Fruit fly (Drosophila melanogaster): ENCODE data around the gene sstn.

The sstn gene

DNA sequence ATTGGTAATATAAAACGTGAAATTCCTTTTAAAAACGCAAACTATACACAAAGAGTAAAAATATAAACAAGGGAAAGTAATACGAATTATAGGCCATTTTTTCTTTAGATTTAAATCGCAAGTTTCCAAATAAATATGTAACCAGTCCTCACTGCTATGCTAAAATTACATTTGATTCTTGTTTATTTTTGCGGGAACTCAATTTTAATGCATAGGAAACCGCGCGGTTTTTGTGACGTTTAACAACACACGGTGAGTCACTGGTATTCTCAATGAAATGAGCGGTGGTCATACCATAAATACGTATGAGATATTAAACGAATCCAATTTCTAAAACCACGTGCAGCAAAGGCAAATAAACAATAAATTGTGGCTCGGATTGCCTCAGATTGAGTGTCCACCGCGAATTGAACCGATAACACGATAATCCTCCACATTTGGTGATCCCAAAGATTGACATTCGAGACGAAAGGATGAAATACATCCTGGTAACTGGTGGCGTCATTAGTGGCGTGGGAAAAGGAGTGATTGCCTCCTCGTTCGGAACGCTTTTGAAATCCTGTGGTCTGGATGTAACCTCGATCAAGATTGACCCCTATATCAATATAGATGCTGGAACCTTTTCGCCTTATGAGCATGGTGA is 3.5 kb upstream of the sstn start, which contains the start of gene Ctps (continued):
- TF ChIP-seq topi (GFP tag; optimal IDR thresholded peaks at IDR 0.05) (peak; percentile 18), OdsH (GFP tag; optimal IDR thresholded peaks at IDR 0.05) (no peak), dsx (GFP tag; optimal IDR thresholded peaks at IDR 0.05; ENCODE audit: poor library complexity, severe bottlenecking) (no peak), Sox15 (GFP tag; optimal IDR thresholded peaks at IDR 0.05) (no peak), CG11762 (GFP tag; optimal IDR thresholded peaks at IDR 0.05; ENCODE audit: insufficient read depth) (no peak), Ets21C (GFP tag; optimal IDR thresholded peaks at IDR 0.05) (no peak), Hr38 (GFP tag; optimal IDR thresholded peaks at IDR 0.05) (no peak), vri (GFP tag; optimal IDR thresholded peaks at IDR 0.05) (no peak), Sox14 (GFP tag; optimal IDR thresholded peaks at IDR 0.05) (peak; percentile 8), Sox102F (GFP tag; optimal IDR thresholded peaks at IDR 0.05) (no peak), CG11294 (GFP tag; IDR thresholded peaks at IDR 0.05) (no peak), fkh (GFP tag; optimal IDR thresholded peaks at IDR 0.05) (peak; percentile 63), cyc (GFP tag; optimal IDR thresholded peaks at IDR 0.05) (no peak), pdm3 (GFP tag; optimal IDR thresholded peaks at IDR 0.05) (peak; percentile 6), spab (GFP tag; optimal IDR thresholded peaks at IDR 0.05) (no peak), CG10669 (GFP tag; optimal IDR thresholded peaks at IDR 0.05) (no peak), net (GFP tag; optimal IDR thresholded peaks at IDR 0.05) (no peak), Eip75B (GFP tag; optimal IDR thresholded peaks at IDR 0.05) (no peak), CG16779 (tag; optimal IDR thresholded peaks at IDR 0.05) (no peak), CG1621 (tag; optimal IDR thresholded peaks at IDR 0.05) (no peak), esn (GFP tag; optimal IDR thresholded peaks at IDR 0.05) (peak; percentile 37), Hr39 (GFP tag; optimal IDR thresholded peaks at IDR 0.05) (no peak), Smox (GFP tag; optimal IDR thresholded peaks at IDR 0.05) (no peak), CG6854 (GFP tag; optimal IDR thresholded peaks at IDR 0.05) (peak; percentile 18), salr (GFP tag; optimal IDR thresholded peaks at IDR 0.05) (no peak), CG6792 (GFP tag; optimal IDR thresholded peaks at IDR 0.05) (no peak), CG8119 (GFP tag; IDR thresholded peaks at IDR 0.05) (no peak), Eip93F (GFP tag; optimal IDR thresholded peaks at IDR 0.05) (no peak), Met (GFP tag; optimal IDR thresholded peaks at IDR 0.05) (no peak), lz (GFP tag; optimal IDR thresholded peaks at IDR 0.05) (peak; percentile 30), CG8319 (GFP tag; optimal IDR thresholded peaks at IDR 0.05) (no peak), CG10631 (GFP tag; optimal IDR thresholded peaks at IDR 0.05) (peak; percentile 29), CG3919 (GFP tag; optimal IDR thresholded peaks at IDR 0.05) (no peak), CG15336 (GFP tag; IDR thresholded peaks at IDR 0.05) (0 out of 2 replicates have a peak, but pooled peaks have one; percentile 18), svp (GFP tag) (no peak)

DNA sequence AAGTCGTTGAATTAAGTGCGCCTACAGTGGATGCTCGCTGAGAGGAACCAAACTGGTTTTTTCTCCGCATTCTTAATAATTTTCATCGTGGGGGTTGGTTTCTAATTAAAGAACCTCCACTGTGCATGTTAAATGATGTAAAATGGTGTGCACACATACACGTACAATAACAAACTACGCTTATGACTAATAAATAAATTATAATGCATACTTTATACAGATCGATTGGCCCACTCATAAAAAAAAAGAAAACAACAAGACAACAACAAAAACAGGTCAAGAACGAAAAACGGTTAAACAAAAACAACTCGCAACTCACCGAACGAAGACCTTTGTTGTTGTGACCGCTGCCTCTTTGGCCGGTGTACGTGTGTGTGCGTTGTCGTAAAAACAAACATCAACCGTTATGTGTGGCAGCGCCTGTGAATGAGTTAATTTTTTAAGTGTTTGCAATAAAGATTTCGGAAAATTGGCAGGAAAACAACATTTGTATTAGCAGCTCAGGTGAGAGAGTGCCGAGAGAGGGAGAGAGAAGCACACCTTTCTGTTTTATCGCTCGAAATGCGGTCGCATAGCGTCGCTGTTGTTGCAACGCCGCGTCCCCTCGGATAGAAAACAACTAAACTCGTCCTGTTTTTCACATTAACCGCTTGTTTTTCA is 460 bp downstream of the sstn start:
- TF ChIP-seq Hr38 (GFP tag; optimal IDR thresholded peaks at IDR 0.05) (no peak), CG11294 (GFP tag; IDR thresholded peaks at IDR 0.05) (no peak), CG4318 (GFP tag; optimal IDR thresholded peaks at IDR 0.05) (no peak), net (GFP tag; optimal IDR thresholded peaks at IDR 0.05) (no peak), CG6808 (GFP tag; optimal IDR thresholded peaks at IDR 0.05) (peak; percentile 32), cyc (GFP tag; optimal IDR thresholded peaks at IDR 0.05) (peak; percentile 29), CG31627 (GFP tag; optimal IDR thresholded peaks at IDR 0.05) (peak; percentile 40), Eip93F (GFP tag; optimal IDR thresholded peaks at IDR 0.05) (no peak), vri (GFP tag; optimal IDR thresholded peaks at IDR 0.05) (peak; percentile 77), CG10669 (GFP tag; optimal IDR thresholded peaks at IDR 0.05) (no peak), CG6276 (GFP tag; optimal IDR thresholded peaks at IDR 0.05) (no peak), ss (GFP tag; optimal IDR thresholded peaks at IDR 0.05) (no peak), CG6854 (GFP tag; optimal IDR thresholded peaks at IDR 0.05) (no peak), Hr4 (GFP tag; optimal IDR thresholded peaks at IDR 0.05) (peak; percentile 19), salr (GFP tag; optimal IDR thresholded peaks at IDR 0.05) (no peak), CG16779 (tag; optimal IDR thresholded peaks at IDR 0.05) (no peak), fkh (GFP tag; optimal IDR thresholded peaks at IDR 0.05) (peak; percentile 66), Hr39 (GFP tag; optimal IDR thresholded peaks at IDR 0.05) (peak; percentile 20), topi (GFP tag; optimal IDR thresholded peaks at IDR 0.05) (peak; percentile 44), CG32006 (GFP tag; optimal IDR thresholded peaks at IDR 0.05) (no peak), Eip78C (GFP tag) (peak; percentile 73), CG8119 (GFP tag; IDR thresholded peaks at IDR 0.05) (no peak), Sox15 (GFP tag; optimal IDR thresholded peaks at IDR 0.05) (no peak), Sox102F (GFP tag; optimal IDR thresholded peaks at IDR 0.05) (peak; percentile 32), svp (GFP tag) (peak; percentile 85), CG15336 (GFP tag; IDR thresholded peaks at IDR 0.05) (peak; percentile 44; the same call in 1 of the 2 replicates), CG10631 (GFP tag; optimal IDR thresholded peaks at IDR 0.05) (no peak), Smox (GFP tag; optimal IDR thresholded peaks at IDR 0.05) (no peak), Ets96B (tag; optimal IDR thresholded peaks at IDR 0.05) (no peak), CG3032 (tag; optimal IDR thresholded peaks at IDR 0.05) (no peak), CG6163 (GFP tag; IDR thresholded peaks at IDR 0.05) (no peak)
